Worm (Caenorhabditis elegans) whole organism, L4 larva: ENCODE data around the gene ZK757.1.
A peak's percentile ranks its signal among the peaks of the same experiment; 100 is the strongest.

Experiments used
- F44E2.7 ChIP-seq: fragments of 200-800 bp; sonication (Bioruptor generic); IDR thresholded peaks from 2 replicates; pipeline ENCODE4 v2.1.2; 2022; ENCODE audit warnings: missing genetic modification characterization, missing compliant biosample characterization
- T20F7.1 ChIP-seq: fragments of 200-800 bp; sonication (Bioruptor generic); optimal IDR thresholded peaks from 2 replicates; lab custom pipeline; 2018; ENCODE audit warnings: mild to moderate bottlenecking, missing genetic modification characterization, missing compliant biosample characterization
- Y105C5A.15 ChIP-seq: fragments of 200-800 bp; sonication (Bioruptor generic); IDR thresholded peaks from 2 replicates; pipeline ENCODE4 v1.3.6; 2022; ENCODE audit warnings: missing genetic modification characterization, missing compliant biosample characterization
- aha-1 ChIP-seq: fragments of 150-350 bp; peaks from one replicate; lab custom pipeline; 2014; ENCODE audit warnings: missing biosample characterization, missing genetic modification characterization
- ama-1 ChIP-seq: fragments of 150-350 bp; optimal IDR thresholded peaks from 2 replicates; lab custom pipeline; 2014; ENCODE audit warnings: inconsistent platforms, mixed read lengths
- arid-1 ChIP-seq: fragments of 200-800 bp; sonication (Bioruptor generic); conservative IDR thresholded peaks from 2 replicates; pipeline ENCODE4 v1.3.6; 2022; ENCODE audit warnings: missing genetic modification reagents, missing genetic modification characterization, missing compliant biosample characterization
- ceh-32 ChIP-seq: sonication (generic microtip); optimal IDR thresholded peaks from 2 replicates; lab custom pipeline; 2016; ENCODE audit warnings: mild to moderate bottlenecking, missing genetic modification characterization, missing compliant biosample characterization; ENCODE audit not compliant: poor library complexity
- ceh-62 ChIP-seq: sonication (generic microtip); optimal IDR thresholded peaks from 2 replicates; lab custom pipeline; 2017; ENCODE audit warnings: missing biosample characterization, missing genetic modification characterization
- ceh-82 ChIP-seq: sonication (generic microtip); optimal IDR thresholded peaks from 2 replicates; lab custom pipeline; 2017; ENCODE audit warnings: missing biosample characterization, missing genetic modification characterization
- daf-12 ChIP-seq: fragments of 150-350 bp; optimal IDR thresholded peaks from 2 replicates; lab custom pipeline; 2014; ENCODE audit warnings: missing biosample characterization, missing genetic modification reagents, missing genetic modification characterization
- daf-16 ChIP-seq, 3 experiments: sonication (generic microtip); optimal IDR thresholded peaks; 2 replicates each; lab custom pipeline; 2016 to 2017; ENCODE audit warnings: missing genetic modification characterization in 3 of 3, missing genetic modification reagents in 3 of 3, mild to moderate bottlenecking in 2 of 3, missing compliant biosample characterization in 2 of 3, missing biosample characterization in 1 of 3, moderate library complexity in 1 of 3
- dmd-9 ChIP-seq: fragments of 200-800 bp; sonication (Bioruptor generic); IDR thresholded peaks from 2 replicates; pipeline ENCODE4 v1.3.6; 2022; ENCODE audit warnings: missing genetic modification reagents, missing genetic modification characterization, missing compliant biosample characterization
- dpl-1 ChIP-seq: fragments of 150-350 bp; optimal IDR thresholded peaks from 2 replicates; lab custom pipeline; 2014; ENCODE audit warnings: missing biosample characterization, missing genetic modification reagents, missing genetic modification characterization
- duxl-1 ChIP-seq: sonication (generic microtip); optimal IDR thresholded peaks from 2 replicates; lab custom pipeline; 2016; ENCODE audit warnings: mild to moderate bottlenecking, missing genetic modification characterization, moderate library complexity, missing compliant biosample characterization; ENCODE audit not compliant: poor library complexity
- hif-1 ChIP-seq, 2 experiments: sonication (generic microtip); optimal IDR thresholded peaks; 2 replicates each; lab custom pipeline; 2016 to 2017; ENCODE audit warnings: missing compliant biosample characterization in 2 of 2, missing genetic modification characterization in 2 of 2, missing genetic modification reagents in 2 of 2, missing genotype in 2 of 2, mild to moderate bottlenecking in 1 of 2
- hlh-11 ChIP-seq: fragments of 200-800 bp; sonication (Bioruptor generic); optimal IDR thresholded peaks from 2 replicates; lab custom pipeline; 2018; ENCODE audit warnings: mild to moderate bottlenecking, missing genetic modification characterization, missing compliant biosample characterization
- hlh-30 ChIP-seq: sonication (generic microtip); optimal IDR thresholded peaks from 2 replicates; lab custom pipeline; 2017; ENCODE audit warnings: antibody characterized with exemption, mild to moderate bottlenecking, missing genetic modification characterization, missing compliant biosample characterization; ENCODE audit not compliant: insufficient read depth
- hmg-1.1 ChIP-seq: fragments of 200-800 bp; sonication (Bioruptor generic); IDR thresholded peaks from 2 replicates; pipeline ENCODE4 v1.3.6; 2022; ENCODE audit warnings: missing genetic modification reagents, missing genetic modification characterization, missing compliant biosample characterization
- jun-1 ChIP-seq: fragments of 150-350 bp; optimal IDR thresholded peaks from 2 replicates; lab custom pipeline; 2014; ENCODE audit warnings: missing biosample characterization, missing genetic modification reagents, missing genetic modification characterization
- lin-13 ChIP-seq: fragments of 150-350 bp; optimal IDR thresholded peaks from 2 replicates; lab custom pipeline; 2014; ENCODE audit warnings: missing biosample characterization, missing genetic modification reagents, missing genetic modification characterization
- lin-29 ChIP-seq: fragments of 200-800 bp; sonication (Bioruptor generic); IDR thresholded peaks from 2 replicates; pipeline ENCODE4 v1.3.6; 2022; ENCODE audit warnings: missing genetic modification reagents, missing genetic modification characterization, missing compliant biosample characterization
- lin-38 ChIP-seq: fragments of 200-800 bp; sonication (Bioruptor generic); IDR thresholded peaks from 2 replicates; pipeline ENCODE4 v1.3.6; 2022; ENCODE audit warnings: missing genetic modification reagents, missing genetic modification characterization, missing compliant biosample characterization
- lsy-2 ChIP-seq, 2 experiments: fragments of 150-350 bp in 1 of 2; sonication (generic microtip) in 1 of 2; optimal IDR thresholded peaks; 2 replicates each; lab custom pipeline; 2014 to 2017; ENCODE audit warnings: missing biosample characterization in 2 of 2, missing genetic modification characterization in 2 of 2
- madf-9 ChIP-seq: fragments of 200-800 bp; sonication (Bioruptor generic); conservative IDR thresholded peaks from 2 replicates; pipeline ENCODE4 v1.3.6; 2022; ENCODE audit warnings: missing genetic modification reagents, missing genetic modification characterization, missing compliant biosample characterization
- mdl-1 ChIP-seq, 2 experiments: fragments of 150-350 bp in 1 of 2; sonication (generic microtip) in 1 of 2; optimal IDR thresholded peaks; 2 replicates each; lab custom pipeline; 2014 to 2017; ENCODE audit warnings: missing biosample characterization in 2 of 2, missing genetic modification characterization in 2 of 2
- mdt-29 ChIP-seq: fragments of 200-800 bp; sonication (Bioruptor generic); IDR thresholded peaks from 2 replicates; pipeline ENCODE4 v1.3.6; 2022; ENCODE audit warnings: missing genetic modification reagents, missing genetic modification characterization, missing compliant biosample characterization
- mes-2 ChIP-seq: sonication (generic microtip); optimal IDR thresholded peaks from 2 replicates; lab custom pipeline; 2016; ENCODE audit warnings: missing genotype, mild to moderate bottlenecking, missing genetic modification characterization, missing compliant biosample characterization; ENCODE audit not compliant: poor library complexity, severe bottlenecking
- mxl-2 ChIP-seq: fragments of 200-800 bp; sonication (Bioruptor generic); conservative IDR thresholded peaks from 2 replicates; pipeline ENCODE4 v1.3.6; 2022; ENCODE audit warnings: missing genetic modification reagents, missing genetic modification characterization, missing compliant biosample characterization
- nhr-10 ChIP-seq: fragments of 150-350 bp; optimal IDR thresholded peaks from 2 replicates; lab custom pipeline; 2014; ENCODE audit warnings: missing biosample characterization, missing genetic modification characterization
- nhr-102 ChIP-seq: sonication (generic microtip); optimal IDR thresholded peaks from 2 replicates; lab custom pipeline; 2016; ENCODE audit warnings: mild to moderate bottlenecking, missing genetic modification characterization, moderate library complexity, missing compliant biosample characterization
- nhr-11 ChIP-seq: fragments of 150-350 bp; optimal IDR thresholded peaks from 2 replicates; lab custom pipeline; 2014; ENCODE audit warnings: missing biosample characterization, missing genetic modification characterization
- nhr-237 ChIP-seq: sonication (generic microtip); optimal IDR thresholded peaks from 2 replicates; lab custom pipeline; 2017; ENCODE audit warnings: missing biosample characterization, missing genetic modification characterization
- nhr-42 ChIP-seq: fragments of 200-800 bp; sonication (Bioruptor generic); IDR thresholded peaks from 2 replicates; pipeline ENCODE4 v1.3.6; 2022; ENCODE audit warnings: missing genetic modification characterization, missing compliant biosample characterization
- nhr-48 ChIP-seq: sonication (generic microtip); optimal IDR thresholded peaks from 2 replicates; lab custom pipeline; 2016; ENCODE audit warnings: mild to moderate bottlenecking, missing genetic modification characterization, missing compliant biosample characterization
- nhr-6 ChIP-seq: fragments of 150-350 bp; optimal IDR thresholded peaks from 2 replicates; lab custom pipeline; 2014; ENCODE audit warnings: missing biosample characterization, missing genetic modification characterization
- nhr-76 ChIP-seq: fragments of 150-350 bp; optimal IDR thresholded peaks from 2 replicates; lab custom pipeline; 2014; ENCODE audit warnings: missing biosample characterization, missing genetic modification characterization
- pha-4 ChIP-seq, 2 experiments: fragments of 150-350 bp in 1 of 2; fragments of 200-800 bp in 1 of 2; sonication (Bioruptor generic) in 1 of 2; IDR thresholded peaks in 1 of 2; optimal IDR thresholded peaks in 1 of 2; 2 replicates each; pipeline versions ENCODE4 v1.3.6 to Lab custom; 2014 to 2022; ENCODE audit warnings: missing genetic modification characterization in 2 of 2, missing genetic modification reagents in 2 of 2, missing biosample characterization in 1 of 2, missing compliant biosample characterization in 1 of 2
- pqm-1 ChIP-seq: sonication (generic microtip); optimal IDR thresholded peaks from 2 replicates; lab custom pipeline; 2017; ENCODE audit warnings: missing biosample characterization, missing genetic modification characterization
- saeg-2 ChIP-seq: fragments of 200-800 bp; sonication (Bioruptor generic); IDR thresholded peaks from 2 replicates; pipeline ENCODE4 v1.3.6; 2022; ENCODE audit warnings: missing genetic modification reagents, missing genetic modification characterization, missing compliant biosample characterization
- spr-1 ChIP-seq: sonication (generic microtip); optimal IDR thresholded peaks from 2 replicates; lab custom pipeline; 2016; ENCODE audit warnings: mild to moderate bottlenecking, missing genetic modification characterization, missing compliant biosample characterization
- tag-97 ChIP-seq: fragments of 200-800 bp; sonication (Bioruptor generic); IDR thresholded peaks from 2 replicates; pipeline ENCODE4 v1.3.6; 2022; ENCODE audit warnings: missing genetic modification characterization, missing compliant biosample characterization
- unc-130 ChIP-seq: sonication (generic microtip); optimal IDR thresholded peaks from 2 replicates; lab custom pipeline; 2016; ENCODE audit warnings: missing genetic modification reagents, missing genetic modification characterization, missing compliant biosample characterization
- zfp-3 ChIP-seq: fragments of 200-800 bp; sonication (Bioruptor generic); conservative IDR thresholded peaks from 2 replicates; pipeline ENCODE4 v1.3.6; 2022; ENCODE audit warnings: missing genetic modification reagents, missing genetic modification characterization, missing compliant biosample characterization

Gene ZK757.1

DNA sequence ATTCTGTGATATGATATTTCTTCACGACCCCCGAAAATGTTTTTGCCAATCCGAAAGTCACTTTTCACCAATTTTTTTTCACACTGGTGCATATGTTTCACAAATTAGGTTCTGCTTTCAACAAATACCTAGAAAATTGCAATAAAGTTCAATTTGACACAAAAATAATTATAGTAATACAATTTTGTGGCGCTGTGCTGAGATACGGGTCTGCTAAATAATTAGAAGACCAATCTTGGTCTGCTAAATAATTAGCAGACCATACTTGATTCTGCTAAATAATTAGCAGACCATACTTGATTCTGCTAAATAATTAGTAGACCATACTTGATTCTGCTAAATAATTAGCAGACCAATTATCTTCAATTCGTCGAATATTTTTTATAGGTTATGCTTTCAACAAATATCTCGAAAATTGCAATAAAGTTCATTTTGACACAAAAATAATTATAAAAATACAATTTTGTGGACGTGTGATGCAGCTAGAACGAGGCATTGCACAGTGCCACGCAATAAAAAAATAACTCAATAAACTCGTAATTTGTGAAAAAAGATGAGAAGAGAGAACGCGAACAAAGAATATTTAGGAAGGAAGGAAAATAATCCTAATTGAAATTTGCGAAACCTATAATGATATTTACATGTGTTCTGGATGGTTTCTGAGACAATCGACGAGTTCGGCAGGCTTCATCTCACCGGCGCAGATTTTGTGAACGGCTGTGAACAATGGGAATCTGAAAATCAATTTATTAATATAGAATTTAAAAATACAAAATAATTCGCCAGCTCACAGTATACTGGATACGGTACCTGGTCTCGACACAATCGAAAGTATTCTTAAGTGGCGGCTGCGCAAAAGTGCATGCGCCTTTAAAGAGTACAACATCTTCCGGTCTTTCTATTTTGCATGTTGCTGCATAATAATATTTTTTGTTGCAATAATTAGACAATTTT lies 17.0 kb downstream of the ZK757.1 start (continued):
- peak; percentile 1 for TF ChIP-seq aha-1 (tag; lab: Kevin White, UChicago)
- TF ChIP-seq nhr-6 (tag; lab: Kevin White, UChicago): no peak
- TF ChIP-seq madf-9 (GFP tag; lab: Robert Waterston, UW): no peak
- TF ChIP-seq tag-97: no peak
- no peak for TF ChIP-seq mdt-29 (GFP tag; lab: Robert Waterston, UW)
- TF ChIP-seq lin-29 (GFP tag; lab: Robert Waterston, UW): no peak
- TF ChIP-seq zfp-3 (GFP tag; lab: Robert Waterston, UW): peak; percentile 59; the same call in 1 of the 2 replicates
- TF ChIP-seq jun-1 (tag; lab: Kevin White, UChicago): no peak
- no peak for TF ChIP-seq mdl-1 (tag; optimal IDR thresholded peaks at IDR 0.05; lab: Kevin White, UChicago)
- no peak for TF ChIP-seq nhr-237
- TF ChIP-seq saeg-2: no peak
- TF ChIP-seq pqm-1 (tag; lab: Kevin White, UChicago): no peak
- no peak for TF ChIP-seq nhr-48 (tag; lab: Kevin White, UChicago)
- no peak for TF ChIP-seq hlh-11
- TF ChIP-seq lsy-2 (tag; optimal IDR thresholded peaks at IDR 0.05; lab: Kevin White, UChicago): no peak
- TF ChIP-seq nhr-42: no peak
- TF ChIP-seq pha-4 (GFP tag; IDR thresholded peaks at IDR 0.05; lab: Robert Waterston, UW): no peak
- no peak for TF ChIP-seq pha-4 (tag; optimal IDR thresholded peaks at IDR 0.05; lab: Kevin White, UChicago)
- TF ChIP-seq nhr-76 (tag; lab: Kevin White, UChicago): no peak
- TF ChIP-seq nhr-11 (tag; lab: Kevin White, UChicago): no peak
- TF ChIP-seq duxl-1 (tag; lab: Kevin White, UChicago): no peak
- no peak for TF ChIP-seq ama-1 (lab: Kevin White, UChicago)
- TF ChIP-seq lin-38: peak; percentile 13; the same call in 1 of the 2 replicates
- TF ChIP-seq mxl-2: no peak
- no peak for TF ChIP-seq dpl-1 (GFP tag; lab: Kevin White, UChicago)
- no peak for TF ChIP-seq arid-1 (GFP tag; lab: Robert Waterston, UW)
- no peak for TF ChIP-seq ceh-62 (tag; lab: Kevin White, UChicago)
- no peak for TF ChIP-seq spr-1 (tag; lab: Kevin White, UChicago)
- TF ChIP-seq F44E2.7: no peak
- no peak for TF ChIP-seq daf-12 (tag; lab: Kevin White, UChicago)
- peak; percentile 18 for TF ChIP-seq mes-2 (tag; lab: Kevin White, UChicago)
- no peak for TF ChIP-seq nhr-102 (tag; lab: Kevin White, UChicago)
- TF ChIP-seq T20F7.1: peak; percentile 40
- no peak for TF ChIP-seq ceh-32
- TF ChIP-seq nhr-10: no peak
- TF ChIP-seq Y105C5A.15 (GFP tag; lab: Robert Waterston, UW): 0 out of 2 replicates have a peak, but pooled peaks have one; percentile 27
- TF ChIP-seq daf-16 (GFP tag; optimal IDR thresholded peaks at IDR 0.05; lab: Kevin White, UChicago): no peak
- peak; percentile 1 for TF ChIP-seq daf-16 (tag; optimal IDR thresholded peaks at IDR 0.05; lab: Kevin White, UChicago)
- no peak for TF ChIP-seq ceh-82 (tag; lab: Kevin White, UChicago)
- no peak for TF ChIP-seq lin-13 (GFP tag; lab: Kevin White, UChicago)
- TF ChIP-seq hif-1 (tag; optimal IDR thresholded peaks at IDR 0.05; lab: Kevin White, UChicago): no peak
- no peak for TF ChIP-seq unc-130 (GFP tag; lab: Kevin White, UChicago)
- no peak for TF ChIP-seq dmd-9 (GFP tag; lab: Robert Waterston, UW)
- no peak for TF ChIP-seq hmg-1.1 (GFP tag; lab: Robert Waterston, UW)
- no peak for TF ChIP-seq hlh-30
- TF ChIP-seq, all 104 proteins: peak for 10
